Worm (Caenorhabditis elegans) whole organism, young adult: Measurements from ENCODE around the gene lam-1.

Experiments
- F52B5.7 ChIP-seq: sonication (generic microtip); optimal IDR thresholded peaks from 2 replicates; lab custom pipeline; 2016; ENCODE audit warnings: mild to moderate bottlenecking, missing genetic modification characterization, missing compliant biosample characterization
- T07F8.4 ChIP-seq: sonication (generic microtip); optimal IDR thresholded peaks from 2 replicates; lab custom pipeline; 2016; ENCODE audit warnings: mild to moderate bottlenecking, missing genetic modification characterization, moderate library complexity, missing compliant biosample characterization
- ama-1 ChIP-seq, 3 experiments: fragments of 150-350 bp in 1 of 3; sonication (generic microtip) in 2 of 3; optimal IDR thresholded peaks; 2 replicates each; lab custom pipeline; 2014 to 2018; ENCODE audit warnings: missing biosample characterization in 2 of 3, missing genetic modification characterization in 2 of 3, missing genetic modification reagents in 2 of 3
- attf-5 ChIP-seq: fragments of 200-800 bp; sonication (Bioruptor generic); optimal IDR thresholded peaks from 2 replicates; lab custom pipeline; 2018; ENCODE audit warnings: mild to moderate bottlenecking, missing genetic modification characterization, missing compliant biosample characterization
- snpc-4 ChIP-seq, 5 experiments: fragments of 150-350 bp in 1 of 5; sonication (generic microtip) in 4 of 5; optimal IDR thresholded peaks; 2 replicates each; lab custom pipeline; 2014 to 2018; ENCODE audit warnings: missing genetic modification characterization in 5 of 5, missing biosample characterization in 3 of 5, antibody characterized with exemption in 2 of 5, mild to moderate bottlenecking in 2 of 5, missing compliant biosample characterization in 2 of 5, missing genotype in 2 of 5, moderate library complexity in 2 of 5, missing genetic modification reagents in 1 of 5
- xnd-1 ChIP-seq: sonication (generic microtip); optimal IDR thresholded peaks from 2 replicates; lab custom pipeline; 2016; ENCODE audit warnings: missing genotype, missing genetic modification reagents, missing genetic modification characterization, missing compliant biosample characterization

DNA sequence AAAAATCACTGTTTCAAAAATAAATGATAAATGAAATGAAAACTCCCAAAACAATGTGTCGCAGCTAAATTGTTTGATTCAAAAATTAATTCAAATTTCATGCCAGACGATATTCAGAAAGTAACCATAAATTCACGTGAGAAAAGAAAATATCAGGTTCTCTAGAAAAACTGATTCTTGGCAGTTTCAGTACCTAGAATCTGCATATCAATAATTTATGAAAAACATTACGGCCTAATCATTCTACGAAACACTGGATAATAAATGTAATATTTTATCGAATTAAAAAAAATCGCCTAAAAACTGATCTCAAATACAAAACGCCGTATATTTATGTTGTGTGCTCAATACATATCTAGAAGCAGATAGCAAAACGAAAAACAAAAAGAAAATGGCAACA lies 27.7 kb downstream of the lam-1 start:
- TF ChIP-seq T07F8.4 = no peak
- no peak for TF ChIP-seq attf-5
- TF ChIP-seq xnd-1 = no peak
- TF ChIP-seq snpc-4 (GFP tag; optimal IDR thresholded peaks at IDR 0.05; lab: Kevin White, UChicago) = no peak
- TF ChIP-seq snpc-4 (tag; optimal IDR thresholded peaks at IDR 0.05; lab: Kevin White, UChicago) = no peak
- no peak for TF ChIP-seq ama-1 (optimal IDR thresholded peaks at IDR 0.05; lab: Kevin White, UChicago)
- TF ChIP-seq ama-1 (GFP tag; optimal IDR thresholded peaks at IDR 0.05; lab: Kevin White, UChicago) = no peak
- no peak for TF ChIP-seq F52B5.7 (tag; lab: Kevin White, UChicago)
